Fruit fly (Drosophila melanogaster) whole organism, embryonic: ENCODE measurements around the gene CG10353.

Source experiments
- ATbp ChIP-seq: fragments of 200-800 bp; sonication (Bioruptor generic); optimal IDR thresholded peaks from 2 replicates; lab custom pipeline; 2017; ENCODE audit warnings: missing biosample characterization, mild to moderate bottlenecking, missing genetic modification characterization, missing genetic modification reagents
- BtbVII ChIP-seq: fragments of 200-800 bp; sonication (Bioruptor generic); optimal IDR thresholded peaks from 3 replicates; lab custom pipeline; 2017; ENCODE audit warnings: missing biosample characterization, mild to moderate bottlenecking, missing genetic modification characterization
- CG10321 ChIP-seq: fragments of 200-800 bp; sonication (Bioruptor generic); IDR thresholded peaks from 2 replicates; pipeline ENCODE4 v1.3.6; 2022; ENCODE audit warnings: missing biosample characterization, missing genetic modification characterization
- CG12071 ChIP-seq: fragments of 200-800 bp; sonication (Bioruptor generic); optimal IDR thresholded peaks from 3 replicates; lab custom pipeline; 2018; ENCODE audit warnings: missing biosample characterization, mild to moderate bottlenecking, missing genetic modification characterization
- CG12659 ChIP-seq: fragments of 200-800 bp; sonication (Bioruptor generic); optimal IDR thresholded peaks from 3 replicates; lab custom pipeline; 2017; ENCODE audit warnings: mild to moderate bottlenecking, missing biosample characterization, missing genetic modification reagents, missing genetic modification characterization
- CG12769 ChIP-seq: fragments of 200-800 bp; sonication (Bioruptor generic); optimal IDR thresholded peaks from 2 replicates; lab custom pipeline; 2019; ENCODE audit warnings: missing biosample characterization, mild to moderate bottlenecking, missing genetic modification characterization, moderate library complexity
- CG15479 ChIP-seq: fragments of 200-800 bp; sonication (Bioruptor generic); optimal IDR thresholded peaks from 3 replicates; lab custom pipeline; 2019; ENCODE audit warnings: missing biosample characterization, mild to moderate bottlenecking, missing genetic modification characterization, moderate library complexity
- CG18262 ChIP-seq: fragments of 200-800 bp; optimal IDR thresholded peaks from 3 replicates; lab custom pipeline; 2019; ENCODE audit warnings: missing biosample characterization, mild to moderate bottlenecking, missing genetic modification characterization, moderate library complexity
- CG2120 ChIP-seq: fragments of 200-800 bp; sonication (Bioruptor generic); optimal IDR thresholded peaks from 3 replicates; lab custom pipeline; 2016; ENCODE audit warnings: missing biosample characterization, missing genetic modification characterization
- CG30403 ChIP-seq: fragments of 200-800 bp; sonication (Bioruptor generic); optimal IDR thresholded peaks from 3 replicates; lab custom pipeline; 2016; ENCODE audit warnings: missing biosample characterization, missing genetic modification characterization
- CG31388 ChIP-seq: fragments of 200-800 bp; sonication (Bioruptor generic); optimal IDR thresholded peaks from 2 replicates; lab custom pipeline; 2016; ENCODE audit warnings: missing biosample characterization, missing genetic modification characterization
- CG6272 ChIP-seq: fragments of 200-800 bp; sonication (Bioruptor generic); IDR thresholded peaks from 2 replicates; pipeline ENCODE4 v1.3.6; 2022; ENCODE audit warnings: missing biosample characterization, missing genetic modification characterization
- CG6765 ChIP-seq: fragments of 200-800 bp; sonication (Bioruptor generic); optimal IDR thresholded peaks from 3 replicates; lab custom pipeline; 2017; ENCODE audit warnings: missing biosample characterization, mild to moderate bottlenecking, missing genetic modification characterization
- CG7372 ChIP-seq: fragments of 200-800 bp; sonication (Bioruptor generic); IDR thresholded peaks from 2 replicates; pipeline ENCODE4 v1.3.6; 2022; ENCODE audit warnings: missing biosample characterization, missing genetic modification characterization
- CrebB ChIP-seq: fragments of 200-800 bp; sonication (Bioruptor generic); optimal IDR thresholded peaks from 3 replicates; lab custom pipeline; 2018; ENCODE audit warnings: missing biosample characterization, mild to moderate bottlenecking, missing genetic modification characterization
- E2f1 ChIP-seq: fragments of 200-800 bp; sonication (Bioruptor generic); IDR thresholded peaks from 2 replicates; pipeline ENCODE4 v1.3.6; 2022; ENCODE audit warnings: missing biosample characterization, missing genetic modification characterization
- Fer1 ChIP-seq: fragments of 200-800 bp; sonication (Bioruptor generic); optimal IDR thresholded peaks from 2 replicates; lab custom pipeline; 2017; ENCODE audit warnings: missing biosample characterization, mild to moderate bottlenecking, missing genetic modification characterization
- Fer2 ChIP-seq: fragments of 200-800 bp; sonication (Bioruptor generic); optimal IDR thresholded peaks from 2 replicates; lab custom pipeline; 2018; ENCODE audit warnings: missing biosample characterization, mild to moderate bottlenecking, missing genetic modification characterization, moderate library complexity
- Hmr ChIP-seq: fragments of 200-800 bp; sonication (Bioruptor generic); optimal IDR thresholded peaks from 3 replicates; lab custom pipeline; 2017; ENCODE audit warnings: mild to moderate bottlenecking, missing biosample characterization, missing genetic modification reagents, missing genetic modification characterization
- Hmx ChIP-seq: fragments of 200-800 bp; sonication (Bioruptor generic); optimal IDR thresholded peaks from 2 replicates; lab custom pipeline; 2016; ENCODE audit warnings: missing biosample characterization, missing genetic modification characterization
- Jarid2 ChIP-seq: fragments of 200-800 bp; sonication (Bioruptor generic); optimal IDR thresholded peaks from 3 replicates; lab custom pipeline; 2017; ENCODE audit warnings: mild to moderate bottlenecking, missing biosample characterization, missing genetic modification reagents, missing genetic modification characterization
- Myb ChIP-seq: fragments of 200-800 bp; sonication (Bioruptor generic); optimal IDR thresholded peaks from 2 replicates; lab custom pipeline; 2016; ENCODE audit warnings: missing biosample characterization, missing genetic modification characterization
- NK7.1 ChIP-seq: fragments of 200-800 bp; sonication (Bioruptor generic); optimal IDR thresholded peaks from 3 replicates; lab custom pipeline; 2016; ENCODE audit warnings: missing biosample characterization, missing genetic modification characterization
- Neu2 ChIP-seq: fragments of 200-800 bp; sonication (Bioruptor generic); optimal IDR thresholded peaks from 3 replicates; lab custom pipeline; 2016; ENCODE audit warnings: missing biosample characterization, missing genetic modification characterization, borderline replicate concordance
- Nf-YC ChIP-seq: fragments of 200-800 bp; optimal IDR thresholded peaks from 3 replicates; lab custom pipeline; 2019; ENCODE audit warnings: missing biosample characterization, mild to moderate bottlenecking, missing genetic modification characterization, moderate library complexity
- Sry-β ChIP-seq: fragments of 200-800 bp; sonication (Bioruptor generic); optimal IDR thresholded peaks from 2 replicates; lab custom pipeline; 2018; ENCODE audit warnings: missing biosample characterization, mild to moderate bottlenecking, missing genetic modification characterization, moderate library complexity
- Taf1 ChIP-seq: fragments of 200-800 bp; sonication (Bioruptor generic); IDR thresholded peaks from 2 replicates; pipeline ENCODE4 v1.3.6; 2022; ENCODE audit warnings: missing biosample characterization, missing genetic modification characterization
- ac ChIP-seq: fragments of 200-800 bp; sonication (Bioruptor generic); optimal IDR thresholded peaks from 3 replicates; lab custom pipeline; 2017; ENCODE audit warnings: missing biosample characterization, mild to moderate bottlenecking, missing genetic modification characterization
- corto ChIP-seq: fragments of 200-800 bp; sonication (Bioruptor generic); optimal IDR thresholded peaks from 2 replicates; lab custom pipeline; 2016; ENCODE audit warnings: missing biosample characterization, mild to moderate bottlenecking, missing genetic modification characterization, moderate library complexity
- croc ChIP-seq: fragments of 200-800 bp; sonication (Bioruptor generic); conservative IDR thresholded peaks from 3 replicates; pipeline ENCODE4 v1.3.6; 2022; ENCODE audit warnings: missing biosample characterization, missing genetic modification characterization
- da ChIP-seq: fragments of 200-800 bp; sonication (Bioruptor generic); optimal IDR thresholded peaks from 2 replicates; lab custom pipeline; 2016; ENCODE audit warnings: missing biosample characterization, missing genetic modification characterization
- dimm ChIP-seq: fragments of 200-800 bp; sonication (Bioruptor generic); IDR thresholded peaks from 2 replicates; pipeline ENCODE4 v1.3.6; 2022; ENCODE audit warnings: missing biosample characterization, missing genetic modification characterization
- dm ChIP-seq: fragments of 200-800 bp; sonication (Bioruptor generic); optimal IDR thresholded peaks from 3 replicates; lab custom pipeline; 2016; ENCODE audit warnings: missing biosample characterization, missing genetic modification characterization
- eve ChIP-seq, 2 experiments: fragments of >200 bp; optimal IDR thresholded peaks; 2 replicates each; lab custom pipeline; 2017; ENCODE audit warnings: missing biosample characterization in 2 of 2, missing genetic modification characterization in 2 of 2
- exex ChIP-seq: fragments of 200-800 bp; sonication (Bioruptor generic); optimal IDR thresholded peaks from 4 replicates; lab custom pipeline; 2018; ENCODE audit warnings: missing biosample characterization, mild to moderate bottlenecking, missing genetic modification characterization, moderate library complexity
- hbn ChIP-seq: fragments of 200-800 bp; sonication (Bioruptor generic); IDR thresholded peaks from 2 replicates; pipeline ENCODE4 v1.3.6; 2022; ENCODE audit warnings: missing biosample characterization, missing genetic modification characterization; ENCODE audit not compliant: partially characterized antibody
- hth ChIP-seq: fragments of >200 bp; optimal IDR thresholded peaks from 2 replicates; lab custom pipeline; 2017; ENCODE audit warnings: inconsistent platforms
- mam ChIP-seq: fragments of 200-800 bp; sonication (Bioruptor generic); optimal IDR thresholded peaks from 3 replicates; lab custom pipeline; 2016; ENCODE audit warnings: missing biosample characterization, missing genetic modification characterization
- mld ChIP-seq: fragments of 200-800 bp; sonication (Bioruptor generic); IDR thresholded peaks from 3 replicates; pipeline ENCODE4 v1.3.6; 2022; ENCODE audit warnings: missing biosample characterization, missing genetic modification characterization; ENCODE audit not compliant: partially characterized antibody
- nerfin-2 ChIP-seq: fragments of 200-800 bp; sonication (Bioruptor generic); IDR thresholded peaks from 2 replicates; pipeline ENCODE4 v1.3.6; 2022; ENCODE audit warnings: missing biosample characterization, missing genetic modification characterization; ENCODE audit not compliant: partially characterized antibody
- nmo ChIP-seq: fragments of 200-800 bp; sonication (Bioruptor generic); optimal IDR thresholded peaks from 2 replicates; lab custom pipeline; 2018; ENCODE audit warnings: missing biosample characterization, mild to moderate bottlenecking, missing genetic modification characterization, moderate library complexity
- pb ChIP-seq: fragments of 200-800 bp; sonication (Bioruptor generic); optimal IDR thresholded peaks from 3 replicates; lab custom pipeline; 2016; ENCODE audit warnings: missing biosample characterization, missing genetic modification characterization
- pros ChIP-seq: fragments of 200-800 bp; sonication (Bioruptor generic); optimal IDR thresholded peaks from 3 replicates; lab custom pipeline; 2019; ENCODE audit warnings: missing biosample characterization, mild to moderate bottlenecking, missing genetic modification characterization, moderate library complexity
- shn ChIP-seq: fragments of 200-800 bp; sonication (Bioruptor generic); optimal IDR thresholded peaks from 3 replicates; lab custom pipeline; 2016; ENCODE audit warnings: missing biosample characterization, missing genetic modification characterization
- sisA ChIP-seq: fragments of 200-800 bp; sonication (Bioruptor generic); IDR thresholded peaks from 2 replicates; pipeline ENCODE4 v1.3.6; 2022; ENCODE audit warnings: missing biosample characterization, missing genetic modification characterization
- sna ChIP-seq: fragments of 200-800 bp; sonication (Bioruptor generic); IDR thresholded peaks from 2 replicates; pipeline ENCODE4 v1.3.6; 2022; ENCODE audit warnings: missing biosample characterization, missing genetic modification characterization; ENCODE audit not compliant: partially characterized antibody
- so ChIP-seq: fragments of 200-800 bp; sonication (Bioruptor generic); IDR thresholded peaks from 3 replicates; pipeline ENCODE4 v1.3.6; 2022; ENCODE audit warnings: missing biosample characterization, missing genetic modification characterization
- trem ChIP-seq: fragments of 200-800 bp; optimal IDR thresholded peaks from 3 replicates; lab custom pipeline; 2019; ENCODE audit warnings: missing biosample characterization, mild to moderate bottlenecking, missing genetic modification characterization, moderate library complexity
- vnd ChIP-seq: fragments of 200-800 bp; sonication (Bioruptor generic); IDR thresholded peaks from 3 replicates; pipeline ENCODE4 v1.3.6; 2022; ENCODE audit warnings: missing biosample characterization, missing genetic modification characterization; ENCODE audit not compliant: partially characterized antibody
- wdn ChIP-seq: fragments of 200-800 bp; sonication (Bioruptor generic); IDR thresholded peaks from 2 replicates; pipeline ENCODE4 v1.3.6; 2022; ENCODE audit warnings: missing biosample characterization, missing genetic modification characterization
- zf30C ChIP-seq: fragments of 200-800 bp; sonication (Bioruptor generic); optimal IDR thresholded peaks from 3 replicates; lab custom pipeline; 2018; ENCODE audit warnings: missing biosample characterization, mild to moderate bottlenecking, missing genetic modification characterization

Gene CG10353

DNA sequence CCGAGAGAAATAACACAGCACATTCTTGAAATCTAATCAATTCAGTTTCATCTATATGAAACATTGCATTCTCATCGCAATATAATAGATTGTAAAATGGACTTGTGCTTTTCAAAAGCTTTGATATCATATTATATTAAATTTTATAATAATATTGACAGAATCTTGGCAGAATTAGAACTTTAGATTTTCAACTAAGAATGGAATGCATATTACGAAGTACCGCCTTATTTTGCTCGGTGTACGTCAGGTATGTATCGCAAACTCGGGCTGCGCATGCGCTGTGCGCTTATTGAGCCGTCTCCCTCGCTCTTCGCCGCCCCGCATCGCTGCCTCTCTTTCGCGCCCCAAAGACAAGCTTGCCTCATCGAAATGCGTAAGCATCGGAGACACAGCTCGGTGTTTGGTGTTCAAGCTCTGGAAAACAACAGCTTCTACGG lies 28.2 kb upstream of the CG10353 start (continued):
- TF ChIP-seq croc (GFP tag; lab: Robert Waterston, UW) = peak; percentile 91
- peak; percentile 87 for TF ChIP-seq Hmr (GFP tag; lab: Kevin White, UChicago)
- peak; percentile 89 for TF ChIP-seq ATbp (GFP tag; lab: Kevin White, UChicago)
- no peak for TF ChIP-seq nerfin-2 (GFP tag; lab: Robert Waterston, UW)
- TF ChIP-seq corto (GFP tag; lab: Kevin White, UChicago) = no peak
- peak; percentile 88 for TF ChIP-seq Nf-YC
- TF ChIP-seq NK7.1 = no peak
- TF ChIP-seq Taf1 (GFP tag; lab: Robert Waterston, UW) = peak; percentile 59; the same call in 1 of the 2 replicates
- peak in 1 of 2 experiments; percentile 58 for TF ChIP-seq eve (GFP tag; optimal IDR thresholded peaks at IDR 0.05; lab: Kevin White, UChicago)
- peak; percentile 96 for TF ChIP-seq CG18262 (tag; lab: Kevin White, UChicago)
- TF ChIP-seq hbn (GFP tag; lab: Robert Waterston, UW) = no peak
- TF ChIP-seq CG30403 (GFP tag; lab: Kevin White, UChicago) = peak; percentile 83
- TF ChIP-seq CG12769 (tag; lab: Kevin White, UChicago) = peak; percentile 65
- TF ChIP-seq dimm = peak; percentile 61; the same call in 1 of the 2 replicates
- peak; percentile 53 for TF ChIP-seq pros (GFP tag; lab: Kevin White, UChicago)
- peak; percentile 6 for TF ChIP-seq CG31388 (GFP tag; lab: Kevin White, UChicago)
- TF ChIP-seq shn (GFP tag; lab: Kevin White, UChicago) = no peak
- no peak for TF ChIP-seq Hmx (GFP tag; lab: Kevin White, UChicago)
- TF ChIP-seq CG7372 (GFP tag; lab: Robert Waterston, UW) = peak; percentile 83
- no peak for TF ChIP-seq sna
- TF ChIP-seq trem (tag; lab: Kevin White, UChicago) = peak; percentile 86
- TF ChIP-seq Myb (GFP tag; lab: Kevin White, UChicago) = peak; percentile 8
- TF ChIP-seq CG12659 = peak; percentile 91
- TF ChIP-seq CG6272 (GFP tag; lab: Robert Waterston, UW) = peak; percentile 80
- TF ChIP-seq Jarid2 (GFP tag; lab: Kevin White, UChicago) = peak; percentile 71
- TF ChIP-seq CG6765 (GFP tag; lab: Kevin White, UChicago) = peak; percentile 84
- no peak for TF ChIP-seq dm (GFP tag; lab: Kevin White, UChicago)
- no peak for TF ChIP-seq Neu2
- TF ChIP-seq mld (GFP tag; lab: Robert Waterston, UW) = no peak
- peak; percentile 63 for TF ChIP-seq CrebB (tag; lab: Kevin White, UChicago)
- peak; percentile 33 for TF ChIP-seq Sry-β (GFP tag; lab: Kevin White, UChicago)
- peak; percentile 89 for TF ChIP-seq zf30C (GFP tag; lab: Kevin White, UChicago)
- TF ChIP-seq hth = no peak
- TF ChIP-seq so = peak; percentile 90
- peak; percentile 61 for TF ChIP-seq ac (GFP tag; lab: Kevin White, UChicago)
- no peak for TF ChIP-seq vnd (GFP tag; lab: Robert Waterston, UW)
- no peak for TF ChIP-seq da (GFP tag; lab: Kevin White, UChicago)
- TF ChIP-seq pb = no peak
- TF ChIP-seq CG2120 (GFP tag; lab: Kevin White, UChicago) = peak; percentile 58
- TF ChIP-seq CG15479 (GFP tag; lab: Kevin White, UChicago) = peak; percentile 62
- TF ChIP-seq Fer2 (tag; lab: Kevin White, UChicago) = peak; percentile 80
- peak; percentile 67 for TF ChIP-seq exex (tag; lab: Kevin White, UChicago)
- peak; percentile 96 for TF ChIP-seq nmo (GFP tag; lab: Kevin White, UChicago)
- peak; percentile 2 for TF ChIP-seq mam (GFP tag; lab: Kevin White, UChicago)
- TF ChIP-seq CG10321 (GFP tag; lab: Robert Waterston, UW) = peak; percentile 59
- TF ChIP-seq E2f1 (GFP tag; lab: Robert Waterston, UW) = peak; percentile 88
- peak; percentile 79 for TF ChIP-seq sisA
- no peak for TF ChIP-seq wdn (GFP tag; lab: Robert Waterston, UW)
- TF ChIP-seq BtbVII = peak; percentile 85
- peak; percentile 61 for TF ChIP-seq CG12071 (GFP tag; lab: Kevin White, UChicago)
- peak; percentile 89 for TF ChIP-seq Fer1 (GFP tag; lab: Kevin White, UChicago)
